Worm (Caenorhabditis elegans): ENCODE data around the gene E02H9.6.
"Not testable (repeated sequence)": the region's sequence is repeated elsewhere in the genome, so short reads cannot be mapped to it uniquely, and the experiment has no call there.

Gene E02H9.6

ce11 chrIII:2445574-2446259 is 9.8 kb downstream of the E02H9.6 start, which contains the start of the genes E02H9.7 and klo-2:
E02H9.7 (minus strand) TSS chrIII:2445674.
klo-2 (plus strand) TSS chrIII:2446209.
- no peak for TF ChIP-seq unc-62 (GFP tag; optimal IDR thresholded peaks at IDR 0.05)

- TF ChIP-seq unc-62 (GFP tag; optimal IDR thresholded peaks at IDR 0.05) = no peak
Observed at ce11 chrIII:2454757-2455306, 18.9 kb downstream of the E02H9.6 start, which contains the start of gene nhr-121. nhr-121 (minus strand) TSS chrIII:2454807.

ce11 chrIII:2458742-2459141 is 22.8 kb downstream of the E02H9.6 start, which contains the start of gene E02H9.3:
E02H9.3 (plus strand) TSS chrIII:2459042.
- not testable (repeated sequence) for TF ChIP-seq unc-62 (GFP tag; optimal IDR thresholded peaks at IDR 0.05)

- TF ChIP-seq unc-62 (GFP tag; optimal IDR thresholded peaks at IDR 0.05) = no peak
Observed at ce11 chrIII:2468202-2468601, 32.3 kb downstream of the E02H9.6 start, which contains the start of the genes E02H9.9 and E02H9.1. E02H9.9 (minus strand) TSS chrIII:2468302. E02H9.1 (plus strand) TSS chrIII:2468486.

- TF ChIP-seq unc-62 (GFP tag; optimal IDR thresholded peaks at IDR 0.05) = no peak
Observed at ce11 chrIII:2471855-2472254, 36.0 kb downstream of the E02H9.6 start.

ce11 chrIII:2473554-2473953 is 37.6 kb downstream of the E02H9.6 start, which contains the start of gene smg-6:
smg-6 (plus strand) TSS chrIII:2473854.
- no peak for TF ChIP-seq unc-62 (GFP tag; optimal IDR thresholded peaks at IDR 0.05)

ce11 chrIII:2474781-2475180 is 38.9 kb downstream of the E02H9.6 start:
- no peak for TF ChIP-seq unc-62 (GFP tag; optimal IDR thresholded peaks at IDR 0.05)

- TF ChIP-seq unc-62 (GFP tag; optimal IDR thresholded peaks at IDR 0.05) = no peak
Observed at ce11 chrIII:2477303-2477702, 41.4 kb downstream of the E02H9.6 start.

ce11 chrIII:2478605-2479004 is 42.7 kb downstream of the E02H9.6 start:
- no peak for TF ChIP-seq unc-62 (GFP tag; optimal IDR thresholded peaks at IDR 0.05)

ce11 chrIII:2482171-2482570 is 46.3 kb downstream of the E02H9.6 start:
- no peak for TF ChIP-seq unc-62 (GFP tag; optimal IDR thresholded peaks at IDR 0.05)

ce11 chrIII:2482754-2483153 is 46.8 kb downstream of the E02H9.6 start:
- TF ChIP-seq unc-62 (GFP tag; optimal IDR thresholded peaks at IDR 0.05) = no peak

Data from whole organism, dauer.